Fruit fly (Drosophila melanogaster): ENCODE data around the gene Vps53.

- TF ChIP-seq CG8478 (optimal IDR thresholded peaks at IDR 0.05) (no peak), psq (optimal IDR thresholded peaks at IDR 0.05) (no peak), usp (GFP tag; optimal IDR thresholded peaks at IDR 0.05) (no peak), Dll (optimal IDR thresholded peaks at IDR 0.05) (no peak), pan (optimal IDR thresholded peaks at IDR 0.05) (no peak)
Measured at dm6 chr2L:4400653-4401052, 14.8 kb upstream of the Vps53 start, which contains the start of gene CG33003.

Measured in whole organism.